Fruit fly (Drosophila melanogaster): ENCODE results near the gene gish.

gish gene

DNA sequence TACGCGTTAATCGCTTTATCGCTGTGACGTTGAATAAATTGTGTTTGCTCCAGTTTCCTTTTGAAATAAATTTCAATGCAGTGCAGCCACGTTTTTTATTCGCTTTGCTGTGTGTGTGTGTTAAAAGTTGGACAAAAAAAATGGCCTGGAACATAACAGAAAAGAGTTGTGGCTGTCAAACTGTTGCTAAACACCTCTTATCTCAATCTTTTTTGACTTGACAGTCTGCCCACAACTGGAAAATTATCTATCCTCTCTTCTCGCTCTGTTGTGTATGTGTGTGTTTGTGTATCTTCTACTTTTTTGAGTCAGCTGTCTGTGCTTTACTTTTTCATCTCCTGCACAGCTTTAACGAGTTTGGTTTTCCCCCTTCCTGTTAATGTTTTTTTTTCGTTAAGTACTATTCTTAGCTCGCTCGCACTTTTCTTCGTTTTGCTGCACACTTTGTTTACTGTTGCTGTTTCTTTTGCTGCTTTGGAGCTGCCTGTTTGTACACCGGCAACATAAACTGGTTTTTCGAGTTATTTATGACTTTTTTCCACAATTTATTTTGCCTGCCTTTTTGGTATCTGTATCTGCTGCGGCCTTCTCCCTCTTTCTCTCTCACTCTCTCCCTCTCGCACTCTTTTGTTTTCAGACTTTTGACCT, 8.9 kb downstream of the gish start (continued):
- TF ChIP-seq CG11762 (GFP tag; optimal IDR thresholded peaks at IDR 0.05; ENCODE audit: insufficient read depth) = no peak
- peak; percentile 12 for TF ChIP-seq fkh (GFP tag; optimal IDR thresholded peaks at IDR 0.05)
- peak; percentile 48 for TF ChIP-seq Lpt (GFP tag; optimal IDR thresholded peaks at IDR 0.05)
- TF ChIP-seq CG8632 (GFP tag; optimal IDR thresholded peaks at IDR 0.05) = no peak
- TF ChIP-seq CG6854 (GFP tag; optimal IDR thresholded peaks at IDR 0.05) = peak; percentile 43
- no peak for TF ChIP-seq CG8319 (GFP tag; optimal IDR thresholded peaks at IDR 0.05)
- no peak for TF ChIP-seq vri (GFP tag; optimal IDR thresholded peaks at IDR 0.05)
- peak; percentile 64; the same call in 1 of the 3 replicates for TF ChIP-seq CG6163 (GFP tag; IDR thresholded peaks at IDR 0.05)

DNA sequence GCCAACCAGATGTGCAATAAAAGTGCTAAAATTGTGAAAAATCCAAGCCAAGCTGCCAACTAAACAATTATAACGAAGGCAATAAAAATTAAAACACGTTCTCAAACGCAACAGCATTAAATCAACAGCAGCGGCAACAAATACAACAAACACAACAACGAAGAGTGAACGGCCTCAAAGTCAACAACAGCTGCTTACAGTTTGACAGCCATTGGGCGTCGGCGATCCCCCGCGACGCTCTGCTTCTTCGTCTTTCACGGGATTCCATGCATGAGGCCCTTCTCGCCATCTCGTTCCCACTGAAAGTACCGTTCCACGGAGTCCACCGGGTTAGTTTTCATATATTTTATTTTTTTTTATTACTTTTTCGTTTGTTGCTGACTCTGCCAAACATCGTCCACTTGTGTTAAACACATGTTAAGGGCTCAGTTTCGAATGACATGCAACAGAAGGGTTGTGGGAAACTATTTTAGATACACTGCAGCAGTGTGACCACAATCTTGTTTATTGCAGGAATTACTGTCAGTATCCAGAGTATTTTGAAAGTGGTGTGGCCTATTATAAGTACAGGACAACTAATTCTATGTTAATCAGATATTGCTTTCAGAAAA, 9.9 kb downstream of the gish start:
- TF ChIP-seq svp (GFP tag) (peak; percentile 66), ss (GFP tag; optimal IDR thresholded peaks at IDR 0.05) (peak in 1 of 2 experiments; percentile 3), CG34406 (GFP tag; optimal IDR thresholded peaks at IDR 0.05) (peak; percentile 15), Hr39 (GFP tag; optimal IDR thresholded peaks at IDR 0.05) (no peak), Eip78C (GFP tag) (peak; percentile 53), topi (GFP tag; optimal IDR thresholded peaks at IDR 0.05) (no peak), Smox (GFP tag; optimal IDR thresholded peaks at IDR 0.05) (no peak), net (GFP tag; optimal IDR thresholded peaks at IDR 0.05) (peak; percentile 29), fkh (GFP tag; optimal IDR thresholded peaks at IDR 0.05) (peak; percentile 89), Blimp-1 (GFP tag; optimal IDR thresholded peaks at IDR 0.05) (no peak), CG1621 (tag; optimal IDR thresholded peaks at IDR 0.05) (peak; percentile 52), vri (GFP tag; optimal IDR thresholded peaks at IDR 0.05) (peak; percentile 14), CG6163 (GFP tag; IDR thresholded peaks at IDR 0.05) (peak; percentile 49; the same call in 1 of the 3 replicates), eg (GFP tag; IDR thresholded peaks at IDR 0.05) (0 out of 3 replicates have a peak, but pooled peaks have one; percentile 16), CG11294 (GFP tag; IDR thresholded peaks at IDR 0.05) (no peak)

DNA sequence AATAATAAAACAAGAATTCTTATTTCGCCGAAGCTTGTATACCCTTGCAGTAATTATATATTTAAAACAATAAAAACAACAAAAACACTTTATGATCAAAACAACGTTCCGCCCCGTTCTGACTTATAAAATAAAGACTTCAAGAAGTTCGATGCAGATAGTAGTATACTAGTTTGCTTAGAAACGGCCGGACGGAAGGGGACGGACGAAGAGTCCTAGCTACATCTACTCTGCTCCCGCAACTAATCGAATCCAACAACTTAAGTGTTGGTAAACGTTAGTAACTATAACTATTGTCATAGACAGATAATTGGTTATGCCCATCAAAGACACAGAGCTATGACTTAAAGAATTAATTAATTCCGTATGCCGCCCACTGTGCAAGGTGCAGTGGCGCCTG, 12.2 kb downstream of the gish start:
- no peak for TF ChIP-seq fd85E (GFP tag; optimal IDR thresholded peaks at IDR 0.05)
- peak; percentile 14 for TF ChIP-seq Hr4 (GFP tag; optimal IDR thresholded peaks at IDR 0.05)
- TF ChIP-seq CG32006 (GFP tag; optimal IDR thresholded peaks at IDR 0.05) = peak; percentile 55

DNA sequence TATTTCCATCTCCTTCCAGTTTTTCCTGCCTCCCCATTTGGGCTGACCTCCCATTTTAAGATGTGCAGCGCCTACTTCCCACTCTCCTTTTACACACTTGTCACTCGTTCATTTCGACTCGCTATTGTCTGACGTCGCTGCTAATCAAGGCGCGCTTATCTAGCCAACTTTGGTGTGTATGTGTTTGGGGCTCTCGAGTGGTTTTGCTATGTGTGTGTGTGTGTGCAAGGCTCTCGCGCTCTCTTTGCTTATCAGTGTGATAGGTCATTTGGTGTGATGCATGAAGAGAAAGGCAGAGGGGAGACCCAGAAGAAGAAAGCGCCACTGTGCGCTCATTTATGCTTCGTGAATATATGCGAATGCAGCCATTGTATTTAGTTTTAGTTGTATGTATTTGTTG, 12.6 kb downstream of the gish start:
- TF ChIP-seq CG8632 (GFP tag; optimal IDR thresholded peaks at IDR 0.05) = no peak
- TF ChIP-seq Eip78C (GFP tag) = peak; percentile 26
- TF ChIP-seq cyc (GFP tag; optimal IDR thresholded peaks at IDR 0.05) = no peak
- TF ChIP-seq topi (GFP tag; optimal IDR thresholded peaks at IDR 0.05) = no peak
- no peak for TF ChIP-seq salr (GFP tag; optimal IDR thresholded peaks at IDR 0.05)
- TF ChIP-seq CG4318 (GFP tag; optimal IDR thresholded peaks at IDR 0.05) = no peak
- no peak for TF ChIP-seq fkh (GFP tag; optimal IDR thresholded peaks at IDR 0.05)
- TF ChIP-seq Hr38 (GFP tag; optimal IDR thresholded peaks at IDR 0.05) = no peak
- no peak for TF ChIP-seq CG10631 (GFP tag; optimal IDR thresholded peaks at IDR 0.05)
- peak; percentile 41 for TF ChIP-seq vri (GFP tag; optimal IDR thresholded peaks at IDR 0.05)
- TF ChIP-seq CG11902 (GFP tag; optimal IDR thresholded peaks at IDR 0.05) = no peak
- no peak for TF ChIP-seq Sox102F (GFP tag; optimal IDR thresholded peaks at IDR 0.05)
- no peak for TF ChIP-seq CG11762 (GFP tag; optimal IDR thresholded peaks at IDR 0.05; ENCODE audit: insufficient read depth)
- peak; percentile 99 for TF ChIP-seq svp (GFP tag)
- 0 out of 3 replicates have a peak, but pooled peaks have one; percentile 10 for TF ChIP-seq eg (GFP tag; IDR thresholded peaks at IDR 0.05)

DNA sequence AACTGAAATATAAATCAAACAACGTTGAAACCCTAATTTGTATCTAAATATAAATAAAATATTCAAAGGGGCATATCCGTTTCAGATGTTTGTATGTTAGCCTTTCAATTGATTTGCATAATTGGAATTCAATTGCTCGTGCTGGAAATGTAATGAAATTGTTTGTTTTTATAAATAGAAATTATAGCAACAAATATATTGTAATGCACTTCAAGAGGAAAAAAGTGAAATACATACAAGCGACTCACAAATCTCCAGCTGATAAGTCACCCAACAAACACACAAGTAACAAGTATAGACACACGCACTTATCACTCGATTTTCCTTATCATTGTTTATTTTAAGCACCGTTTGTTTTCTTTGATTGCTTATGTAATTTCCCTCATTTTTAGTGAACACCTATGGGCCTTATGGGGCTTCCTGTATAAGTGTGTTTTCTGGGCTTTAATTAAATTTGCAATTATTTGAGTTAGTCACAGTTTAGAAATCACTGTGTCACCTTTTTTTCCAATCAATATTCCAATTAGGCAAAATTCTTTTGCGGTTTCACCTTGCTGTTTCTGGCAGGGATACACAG, 13.4 kb downstream of the gish start:
- no peak for TF ChIP-seq ss (GFP tag; optimal IDR thresholded peaks at IDR 0.05)
- TF ChIP-seq salr (GFP tag; optimal IDR thresholded peaks at IDR 0.05) = no peak
- no peak for TF ChIP-seq CG6276 (GFP tag; optimal IDR thresholded peaks at IDR 0.05)
- no peak for TF ChIP-seq Sox15 (GFP tag; optimal IDR thresholded peaks at IDR 0.05)
- TF ChIP-seq Sox102F (GFP tag; optimal IDR thresholded peaks at IDR 0.05) = no peak
- no peak for TF ChIP-seq esn (GFP tag; optimal IDR thresholded peaks at IDR 0.05)
- TF ChIP-seq fkh (GFP tag; optimal IDR thresholded peaks at IDR 0.05) = peak; percentile 79
- no peak for TF ChIP-seq dac (GFP tag; optimal IDR thresholded peaks at IDR 0.05)
- peak; percentile 84 for TF ChIP-seq vri (GFP tag; optimal IDR thresholded peaks at IDR 0.05)
- no peak for TF ChIP-seq CG6163 (GFP tag; IDR thresholded peaks at IDR 0.05)
- no peak for TF ChIP-seq Gug (GFP tag; IDR thresholded peaks at IDR 0.05)
- TF ChIP-seq Eip93F (GFP tag; optimal IDR thresholded peaks at IDR 0.05) = no peak
- TF ChIP-seq Hr4 (GFP tag; optimal IDR thresholded peaks at IDR 0.05) = peak; percentile 14
- no peak for TF ChIP-seq achi (GFP tag; optimal IDR thresholded peaks at IDR 0.05)
- TF ChIP-seq CG6854 (GFP tag; optimal IDR thresholded peaks at IDR 0.05) = no peak
- no peak for TF ChIP-seq CG16779 (tag; optimal IDR thresholded peaks at IDR 0.05)
- no peak for TF ChIP-seq CG8119 (GFP tag; IDR thresholded peaks at IDR 0.05)
- TF ChIP-seq acj6 (GFP tag; optimal IDR thresholded peaks at IDR 0.05) = no peak
- TF ChIP-seq CG1621 (tag; optimal IDR thresholded peaks at IDR 0.05) = no peak
- no peak for TF ChIP-seq Lpt (GFP tag; optimal IDR thresholded peaks at IDR 0.05)
- no peak for TF ChIP-seq Hr39 (GFP tag; optimal IDR thresholded peaks at IDR 0.05)
